Fruit fly (Drosophila melanogaster) whole organism, embryonic: Measurements from ENCODE around the gene p23.

ENCODE experiments used
- Aef1 ChIP-seq: fragments of 200-800 bp; sonication (Bioruptor generic); IDR thresholded peaks from 3 replicates; pipeline ENCODE4 v1.3.6; 2022; ENCODE audit warnings: missing biosample characterization, missing genetic modification characterization
- CG11696 ChIP-seq: fragments of 200-800 bp; sonication (Bioruptor generic); IDR thresholded peaks from 2 replicates; pipeline ENCODE4 v1.3.6; 2022; ENCODE audit warnings: missing biosample characterization, missing genetic modification characterization
- CG14050 ChIP-seq: fragments of 200-800 bp; sonication (Bioruptor generic); IDR thresholded peaks from 3 replicates; pipeline ENCODE4 v1.3.6; 2022; ENCODE audit warnings: missing biosample characterization, missing genetic modification characterization
- CG16815 ChIP-seq: fragments of 200-800 bp; sonication (Bioruptor generic); optimal IDR thresholded peaks from 3 replicates; lab custom pipeline; 2017; ENCODE audit warnings: missing biosample characterization, mild to moderate bottlenecking, missing genetic modification characterization
- CG17361 ChIP-seq: fragments of 200-800 bp; sonication (Bioruptor generic); IDR thresholded peaks from 3 replicates; pipeline ENCODE4 v1.3.6; 2022; ENCODE audit warnings: missing biosample characterization, missing genetic modification characterization
- CG17802 ChIP-seq: fragments of 200-800 bp; sonication (Bioruptor generic); optimal IDR thresholded peaks from 2 replicates; lab custom pipeline; 2018; ENCODE audit warnings: missing biosample characterization, mild to moderate bottlenecking, missing genetic modification characterization, moderate library complexity
- CG17912 ChIP-seq: fragments of 200-800 bp; sonication (Bioruptor generic); optimal IDR thresholded peaks from 2 replicates; lab custom pipeline; 2018; ENCODE audit warnings: missing biosample characterization, mild to moderate bottlenecking, missing genetic modification characterization
- CG2875 ChIP-seq: fragments of 200-800 bp; sonication (Bioruptor generic); optimal IDR thresholded peaks from 2 replicates; lab custom pipeline; 2017; ENCODE audit warnings: missing biosample characterization, mild to moderate bottlenecking, missing genetic modification characterization, missing genetic modification reagents
- CG31224 ChIP-seq: fragments of 200-800 bp; sonication (Bioruptor generic); IDR thresholded peaks from 2 replicates; pipeline ENCODE4 v1.3.6; 2022; ENCODE audit warnings: missing biosample characterization, missing genetic modification characterization
- CG32767 ChIP-seq: fragments of 200-800 bp; sonication (Bioruptor generic); IDR thresholded peaks from 2 replicates; pipeline ENCODE4 v1.3.6; 2022; ENCODE audit warnings: missing biosample characterization, missing genetic modification characterization
- CG33213 ChIP-seq: fragments of 200-800 bp; sonication (Bioruptor generic); optimal IDR thresholded peaks from 3 replicates; lab custom pipeline; 2016; ENCODE audit warnings: missing biosample characterization, missing genetic modification characterization
- CG4328 ChIP-seq: fragments of 200-800 bp; sonication (Bioruptor generic); optimal IDR thresholded peaks from 3 replicates; lab custom pipeline; 2017; ENCODE audit warnings: missing biosample characterization, missing genetic modification reagents, missing genetic modification characterization
- CG6175 ChIP-seq: fragments of 200-800 bp; sonication (Bioruptor generic); IDR thresholded peaks from 3 replicates; pipeline ENCODE4 v1.3.6; 2022; ENCODE audit warnings: missing biosample characterization, missing genetic modification characterization
- CG7357 ChIP-seq: fragments of 200-800 bp; sonication (Bioruptor generic); IDR thresholded peaks from 3 replicates; pipeline ENCODE4 v1.3.6; 2022; ENCODE audit warnings: missing biosample characterization, missing genetic modification characterization
- D ChIP-seq, 2 experiments: fragments of 200-800 bp in 1 of 2; fragments of >200 bp in 1 of 2; sonication (Bioruptor generic) in 1 of 2; optimal IDR thresholded peaks; 2 replicates in 1 of 2; 3 replicates in 1 of 2; lab custom pipeline; 2017; ENCODE audit warnings: mild to moderate bottlenecking in 1 of 2, missing biosample characterization in 1 of 2, missing genetic modification characterization in 1 of 2, missing genetic modification reagents in 1 of 2
- Dbx ChIP-seq: fragments of 200-800 bp; sonication (Bioruptor generic); IDR thresholded peaks from 3 replicates; pipeline ENCODE4 v1.3.6; 2022; ENCODE audit warnings: missing biosample characterization, missing genetic modification characterization
- Dip2 ChIP-seq: fragments of 200-800 bp; sonication (Bioruptor generic); IDR thresholded peaks from 2 replicates; pipeline ENCODE4 v1.3.6; 2022; ENCODE audit warnings: missing biosample characterization, missing genetic modification characterization
- Drgx ChIP-seq: fragments of 200-800 bp; sonication (Bioruptor generic); IDR thresholded peaks from 2 replicates; pipeline ENCODE4 v1.3.6; 2022; ENCODE audit warnings: missing biosample characterization, missing genetic modification characterization
- ERR ChIP-seq: fragments of 200-800 bp; sonication (Bioruptor generic); optimal IDR thresholded peaks from 2 replicates; lab custom pipeline; 2016; ENCODE audit warnings: missing biosample characterization, missing genetic modification characterization
- Gug ChIP-seq: fragments of 200-800 bp; sonication (Bioruptor generic); IDR thresholded peaks from 4 replicates; pipeline ENCODE4 v1.3.6; 2022; ENCODE audit warnings: missing biosample characterization, missing genetic modification characterization
- Hmx ChIP-seq: fragments of 200-800 bp; sonication (Bioruptor generic); optimal IDR thresholded peaks from 2 replicates; lab custom pipeline; 2016; ENCODE audit warnings: missing biosample characterization, missing genetic modification characterization
- Hr78 ChIP-seq, 2 experiments: fragments of 200-800 bp in 1 of 2; fragments of >200 bp in 1 of 2; sonication (Bioruptor generic) in 1 of 2; optimal IDR thresholded peaks; 2 replicates each; lab custom pipeline; 2017 to 2019; ENCODE audit warnings: missing biosample characterization in 2 of 2, missing genetic modification characterization in 2 of 2, mild to moderate bottlenecking in 1 of 2, moderate library complexity in 1 of 2
- Lpt ChIP-seq: fragments of >200 bp; optimal IDR thresholded peaks from 2 replicates; lab custom pipeline; 2018; ENCODE audit warnings: missing biosample characterization, missing genetic modification characterization
- MBD-R2 ChIP-seq: fragments of 200-800 bp; sonication (Bioruptor generic); IDR thresholded peaks from 2 replicates; pipeline ENCODE4 v1.3.6; 2022; ENCODE audit warnings: missing biosample characterization, missing genetic modification characterization
- NC2α ChIP-seq: fragments of 200-800 bp; sonication (Bioruptor generic); optimal IDR thresholded peaks from 2 replicates; lab custom pipeline; 2016; ENCODE audit warnings: missing biosample characterization, missing genetic modification characterization
- NC2β ChIP-seq: fragments of 200-800 bp; sonication (Bioruptor generic); optimal IDR thresholded peaks from 2 replicates; lab custom pipeline; 2016; ENCODE audit warnings: missing biosample characterization, missing genetic modification characterization
- Oli ChIP-seq: fragments of 200-800 bp; sonication (Bioruptor generic); optimal IDR thresholded peaks from 2 replicates; lab custom pipeline; 2018; ENCODE audit warnings: missing biosample characterization, mild to moderate bottlenecking, missing genetic modification characterization, moderate library complexity
- PHDP ChIP-seq: fragments of 200-800 bp; sonication (Bioruptor generic); optimal IDR thresholded peaks from 3 replicates; lab custom pipeline; 2018; ENCODE audit warnings: missing biosample characterization, mild to moderate bottlenecking, missing genetic modification characterization, moderate library complexity
- Ravus ChIP-seq: fragments of 200-800 bp; sonication (Bioruptor generic); IDR thresholded peaks from 2 replicates; pipeline ENCODE4 v1.3.6; 2022; ENCODE audit warnings: missing biosample characterization, missing genetic modification characterization
- Six4 ChIP-seq: fragments of 200-800 bp; sonication (Bioruptor generic); optimal IDR thresholded peaks from 2 replicates; lab custom pipeline; 2016; ENCODE audit warnings: missing biosample characterization, missing genetic modification characterization
- ato ChIP-seq: fragments of 200-800 bp; sonication (Bioruptor generic); IDR thresholded peaks from 2 replicates; pipeline ENCODE4 v1.3.6; 2022; ENCODE audit warnings: missing biosample characterization, missing genetic modification characterization; ENCODE audit not compliant: partially characterized antibody
- bowl ChIP-seq: fragments of 200-800 bp; sonication (Bioruptor generic); IDR thresholded peaks from 2 replicates; pipeline ENCODE4 v1.3.6; 2022; ENCODE audit warnings: missing biosample characterization, missing genetic modification characterization
- danr ChIP-seq: fragments of 200-800 bp; sonication (Bioruptor generic); IDR thresholded peaks from 2 replicates; pipeline ENCODE4 v1.3.6; 2022; ENCODE audit warnings: missing biosample characterization, missing genetic modification characterization
- dimm ChIP-seq: fragments of 200-800 bp; sonication (Bioruptor generic); IDR thresholded peaks from 2 replicates; pipeline ENCODE4 v1.3.6; 2022; ENCODE audit warnings: missing biosample characterization, missing genetic modification characterization
- dm ChIP-seq: fragments of 200-800 bp; sonication (Bioruptor generic); optimal IDR thresholded peaks from 3 replicates; lab custom pipeline; 2016; ENCODE audit warnings: missing biosample characterization, missing genetic modification characterization
- dpn ChIP-seq, 2 experiments: fragments of 200-800 bp; sonication (Bioruptor generic); optimal IDR thresholded peaks; 3 replicates each; lab custom pipeline; 2016; ENCODE audit warnings: missing biosample characterization in 2 of 2, missing genetic modification characterization in 2 of 2
- gem ChIP-seq: fragments of 200-800 bp; sonication (Bioruptor generic); optimal IDR thresholded peaks from 2 replicates; lab custom pipeline; 2019; ENCODE audit warnings: missing biosample characterization, mild to moderate bottlenecking, missing genetic modification characterization, moderate library complexity
- grau ChIP-seq: fragments of 200-800 bp; optimal IDR thresholded peaks from 3 replicates; lab custom pipeline; 2019; ENCODE audit warnings: missing biosample characterization, mild to moderate bottlenecking, missing genetic modification characterization, moderate library complexity
- insv ChIP-seq, 2 experiments: fragments of 200-800 bp; sonication (Bioruptor generic); optimal IDR thresholded peaks; 3 replicates each; lab custom pipeline; 2016 to 2018; ENCODE audit warnings: missing biosample characterization in 2 of 2, missing genetic modification characterization in 2 of 2
- lbe ChIP-seq: fragments of 200-800 bp; sonication (Bioruptor generic); optimal IDR thresholded peaks from 2 replicates; lab custom pipeline; 2016; ENCODE audit warnings: missing biosample characterization, mild to moderate bottlenecking, missing genetic modification characterization
- nau ChIP-seq: fragments of 200-800 bp; sonication (Bioruptor generic); optimal IDR thresholded peaks from 3 replicates; lab custom pipeline; 2017; ENCODE audit warnings: missing biosample characterization, mild to moderate bottlenecking, missing genetic modification characterization, missing genetic modification reagents
- pan ChIP-seq, 4 experiments: fragments of >200 bp in 3 of 4; fragments of 200-800 bp in 1 of 4; sonication (Bioruptor generic) in 1 of 4; optimal IDR thresholded peaks in 3 of 4; IDR thresholded peaks in 1 of 4; 2 replicates each; pipeline versions ENCODE4 v1.3.6 to Lab custom; 2017 to 2022; ENCODE audit warnings: missing biosample characterization in 2 of 4, missing genetic modification characterization in 2 of 4, mixed read lengths in 1 of 4
- peb ChIP-seq: fragments of 200-800 bp; sonication (Bioruptor generic); IDR thresholded peaks from 2 replicates; pipeline ENCODE4 v1.3.6; 2022; ENCODE audit warnings: missing biosample characterization, missing genetic modification characterization
- phol ChIP-seq: fragments of 200-800 bp; sonication (Bioruptor generic); optimal IDR thresholded peaks from 3 replicates; lab custom pipeline; 2018; ENCODE audit warnings: missing biosample characterization, mild to moderate bottlenecking, missing genetic modification characterization, moderate library complexity
- sc ChIP-seq, 3 experiments: fragments of >200 bp in 2 of 3; fragments of 200-800 bp in 1 of 3; sonication (Bioruptor generic) in 1 of 3; optimal IDR thresholded peaks; 2 replicates in 2 of 3; 3 replicates in 1 of 3; lab custom pipeline; 2017; ENCODE audit warnings: mild to moderate bottlenecking in 1 of 3, missing biosample characterization in 1 of 3, missing genetic modification characterization in 1 of 3, missing genetic modification reagents in 1 of 3
- scrt ChIP-seq: fragments of 200-800 bp; sonication (Bioruptor generic); optimal IDR thresholded peaks from 2 replicates; lab custom pipeline; 2018; ENCODE audit warnings: missing biosample characterization, mild to moderate bottlenecking, missing genetic modification characterization, moderate library complexity
- slbo ChIP-seq: fragments of 200-800 bp; sonication (Bioruptor generic); IDR thresholded peaks from 2 replicates; pipeline ENCODE4 v1.3.6; 2022; ENCODE audit warnings: missing biosample characterization, missing genetic modification characterization
- ssp ChIP-seq: fragments of 200-800 bp; sonication (Bioruptor generic); IDR thresholded peaks from 2 replicates; pipeline ENCODE4 v1.3.6; 2022; ENCODE audit warnings: missing biosample characterization, missing genetic modification characterization
- stwl ChIP-seq: fragments of 200-800 bp; sonication (Bioruptor generic); optimal IDR thresholded peaks from 3 replicates; lab custom pipeline; 2018; ENCODE audit warnings: missing biosample characterization, mild to moderate bottlenecking, missing genetic modification characterization, moderate library complexity
- tna ChIP-seq: fragments of 200-800 bp; sonication (Bioruptor generic); IDR thresholded peaks from 2 replicates; pipeline ENCODE4 v1.3.6; 2022; ENCODE audit warnings: missing biosample characterization, missing genetic modification characterization; ENCODE audit not compliant: partially characterized antibody
- wor ChIP-seq: fragments of 200-800 bp; sonication (Bioruptor generic); IDR thresholded peaks from 2 replicates; pipeline ENCODE4 v1.3.6; 2022; ENCODE audit warnings: missing biosample characterization, missing genetic modification characterization

The p23 gene

dm6 chr3R:9637361-9637760 lies 40.4 kb upstream of the p23 start, which contains the start of gene Scm (continued):
- TF ChIP-seq Dbx (GFP tag; lab: Robert Waterston, UW) = no peak
- TF ChIP-seq Lpt (GFP tag; lab: Kevin White, UChicago) = no peak
- no peak for TF ChIP-seq CG2875
- TF ChIP-seq Ravus = no peak
- TF ChIP-seq phol (tag; lab: Kevin White, UChicago) = peak; percentile 100
- no peak for TF ChIP-seq slbo (GFP tag; lab: Robert Waterston, UW)
- TF ChIP-seq PHDP = peak; percentile 25
- no peak for TF ChIP-seq NC2α
- no peak for TF ChIP-seq danr (GFP tag; lab: Robert Waterston, UW)
- TF ChIP-seq CG7357 (GFP tag; lab: Robert Waterston, UW) = no peak
- no peak for TF ChIP-seq Oli (tag; lab: Kevin White, UChicago)
- no peak for TF ChIP-seq Hr78 (GFP tag; optimal IDR thresholded peaks at IDR 0.05; lab: Kevin White, UChicago)
- no peak for TF ChIP-seq insv (GFP tag; optimal IDR thresholded peaks at IDR 0.05; lab: Kevin White, UChicago)
- no peak for TF ChIP-seq CG14050 (GFP tag; lab: Robert Waterston, UW)
- TF ChIP-seq CG16815 (GFP tag; lab: Kevin White, UChicago) = no peak
- TF ChIP-seq D (optimal IDR thresholded peaks at IDR 0.05; lab: Kevin White, UChicago) = no peak
- TF ChIP-seq D (GFP tag; optimal IDR thresholded peaks at IDR 0.05; lab: Kevin White, UChicago) = no peak
- TF ChIP-seq nau = no peak
- no peak for TF ChIP-seq CG17912 (GFP tag; lab: Kevin White, UChicago)
- no peak for TF ChIP-seq CG33213 (GFP tag; lab: Kevin White, UChicago)
- no peak for TF ChIP-seq dm (GFP tag; lab: Kevin White, UChicago)
- no peak for TF ChIP-seq CG31224 (GFP tag; lab: Robert Waterston, UW)
- TF ChIP-seq CG32767 (GFP tag; lab: Robert Waterston, UW) = no peak
- TF ChIP-seq scrt = peak; percentile 23
- peak; percentile 89 for TF ChIP-seq ato
- TF ChIP-seq CG17802 (tag; lab: Kevin White, UChicago) = no peak
- TF ChIP-seq Drgx (GFP tag; lab: Robert Waterston, UW) = no peak
- TF ChIP-seq lbe (GFP tag; lab: Kevin White, UChicago) = peak; percentile 41
- no peak for TF ChIP-seq Dip2 (GFP tag; lab: Robert Waterston, UW)
- TF ChIP-seq dpn (GFP tag; optimal IDR thresholded peaks at IDR 0.05; lab: Kevin White, UChicago) = no peak
- TF ChIP-seq ERR (GFP tag; lab: Kevin White, UChicago) = no peak
- peak; percentile 89 for TF ChIP-seq tna
- peak; percentile 75 for TF ChIP-seq MBD-R2 (GFP tag; lab: Robert Waterston, UW)
- no peak for TF ChIP-seq Six4 (GFP tag; lab: Kevin White, UChicago)
- TF ChIP-seq CG6175 (GFP tag; lab: Robert Waterston, UW) = no peak
- peak; percentile 3 for TF ChIP-seq NC2β (GFP tag; lab: Kevin White, UChicago)
- no peak for TF ChIP-seq sc (optimal IDR thresholded peaks at IDR 0.05; lab: Kevin White, UChicago)
- no peak for TF ChIP-seq sc (GFP tag; optimal IDR thresholded peaks at IDR 0.05; lab: Kevin White, UChicago)
- TF ChIP-seq stwl (tag; lab: Kevin White, UChicago) = peak; percentile 100
- TF ChIP-seq Aef1 (GFP tag; lab: Robert Waterston, UW) = no peak
- TF ChIP-seq grau (tag; lab: Kevin White, UChicago) = no peak
- TF ChIP-seq dimm (GFP tag; lab: Robert Waterston, UW) = no peak
- TF ChIP-seq CG17361 (GFP tag; lab: Robert Waterston, UW) = no peak; the same call in 2 of the 3 replicates
- TF ChIP-seq bowl (GFP tag; lab: Robert Waterston, UW) = no peak
- TF ChIP-seq CG11696 (GFP tag; lab: Robert Waterston, UW) = no peak
- TF ChIP-seq peb (GFP tag; lab: Robert Waterston, UW) = no peak
- TF ChIP-seq Gug = no peak
- TF ChIP-seq wor = no peak
- TF ChIP-seq Hmx (GFP tag; lab: Kevin White, UChicago) = no peak
- TF ChIP-seq CG4328 = no peak
- TF ChIP-seq ssp (GFP tag; lab: Robert Waterston, UW) = no peak
- no peak for TF ChIP-seq gem
- TF ChIP-seq pan (optimal IDR thresholded peaks at IDR 0.05; lab: Kevin White, UChicago) = no peak
- no peak for TF ChIP-seq pan (GFP tag; optimal IDR thresholded peaks at IDR 0.05 in 1 of 2, IDR thresholded peaks at IDR 0.05 in 1 of 2)
